Worm (Caenorhabditis elegans): Measurements from ENCODE around the gene trp-2.

The trp-2 gene

DNA sequence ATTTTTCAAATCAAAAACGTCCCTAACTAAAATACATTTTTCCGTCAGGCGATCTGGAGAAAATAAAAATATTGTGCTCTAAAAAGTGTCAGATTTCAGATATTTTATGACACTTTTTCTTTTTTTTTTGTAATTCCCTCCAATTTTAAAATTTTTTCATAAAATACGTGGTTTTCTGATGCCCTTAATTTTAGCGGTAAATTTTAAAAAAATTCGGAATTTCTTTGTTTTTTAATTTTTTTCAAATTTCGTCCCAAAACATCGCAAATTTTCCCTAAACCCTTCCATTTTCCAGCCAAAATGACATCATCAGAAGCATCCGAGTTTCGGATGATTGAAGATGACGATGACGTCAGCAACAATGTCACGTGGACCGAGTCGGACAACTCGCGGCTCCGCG, at the start of gene trp-2:
Gene trp-2 (plus strand): TSS at position 301 of the 400 bp plus-strand sequence.
- TF ChIP-seq rcor-1 (GFP tag; IDR thresholded peaks at IDR 0.05) (no peak), egl-44 (GFP tag; IDR thresholded peaks at IDR 0.05) (no peak), aptf-2 (GFP tag; conservative IDR thresholded peaks at IDR 0.05) (no peak), madf-8 (GFP tag; conservative IDR thresholded peaks at IDR 0.05) (no peak), dox-1 (GFP tag; IDR thresholded peaks at IDR 0.05) (no peak), F39B2.1 (GFP tag; IDR thresholded peaks at IDR 0.05) (no peak), K11D2.4 (GFP tag; IDR thresholded peaks at IDR 0.05) (no peak), Y95B8A.8 (GFP tag; IDR thresholded peaks at IDR 0.05) (no peak), hlh-12 (tag; optimal IDR thresholded peaks at IDR 0.05) (no peak)

DNA sequence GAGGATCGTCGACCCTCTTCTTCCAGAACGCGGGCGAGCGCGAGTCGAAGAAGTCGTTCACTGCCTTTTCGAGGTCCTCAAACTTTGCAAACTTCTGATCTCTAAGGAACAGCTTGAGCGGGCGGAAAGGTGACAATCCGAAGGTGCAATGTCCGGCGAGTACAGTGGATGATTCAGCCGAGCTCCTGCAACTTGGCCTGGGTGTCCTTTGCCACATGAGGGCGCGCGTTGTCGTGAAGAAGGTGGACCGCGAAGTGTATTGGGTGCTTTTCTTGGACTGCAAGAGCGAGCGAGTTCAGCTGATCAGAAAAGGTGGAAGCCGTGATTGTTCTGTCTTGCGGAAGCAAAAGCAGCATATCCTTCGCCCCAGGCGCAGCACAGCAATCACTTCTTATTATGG, 49.7 kb upstream of the trp-2 start:
- TF ChIP-seq rcor-1 (GFP tag; IDR thresholded peaks at IDR 0.05) (no peak), akir-1 (GFP tag; optimal IDR thresholded peaks at IDR 0.05) (no peak), Y53F4B.3 (GFP tag; IDR thresholded peaks at IDR 0.05) (no peak), zfh-2 (GFP tag; conservative IDR thresholded peaks at IDR 0.05) (peak; percentile 64)

DNA sequence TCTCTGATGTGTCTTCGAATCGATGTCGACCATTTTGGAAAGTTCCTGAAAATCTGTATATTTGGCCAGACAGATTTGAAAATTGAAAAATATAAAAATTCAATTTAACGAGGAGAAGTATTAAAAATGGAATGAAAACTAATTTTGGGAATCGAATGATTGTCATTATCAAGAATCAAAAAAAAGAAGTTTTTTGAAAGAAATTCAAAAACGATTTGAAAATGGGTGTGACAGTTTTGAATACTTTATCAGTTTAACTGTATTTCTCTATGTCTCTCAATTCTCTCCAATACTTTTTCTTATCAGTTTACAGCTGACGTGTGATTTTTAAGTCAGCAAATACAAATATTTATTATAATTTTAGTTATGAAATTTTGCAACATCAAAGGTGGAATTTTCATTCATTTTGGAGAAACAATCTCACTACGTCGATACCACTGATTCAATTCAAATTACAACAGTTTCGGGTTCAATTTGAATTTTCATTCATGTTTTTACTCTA, 48.2 kb upstream of the trp-2 start, which contains the start of gene fbxa-59:
Gene fbxa-59 (minus strand): TSS at position 51 of the 502 bp plus-strand sequence.
- peak; percentile 67 for TF ChIP-seq unc-62 (GFP tag; optimal IDR thresholded peaks at IDR 0.05)
- TF ChIP-seq let-607 (tag; optimal IDR thresholded peaks at IDR 0.05): peak in 1 of 2 experiments; percentile 2
- no peak for TF ChIP-seq rec-8 (tag; optimal IDR thresholded peaks at IDR 0.05)
- peak; percentile 55 for TF ChIP-seq nhr-80 (tag; optimal IDR thresholded peaks at IDR 0.05)
- peak; percentile 65; the same call in 1 of the 2 replicates for TF ChIP-seq cebp-1 (GFP tag; IDR thresholded peaks at IDR 0.05)
- peak; percentile 56 for TF ChIP-seq cebp-1 (tag; optimal IDR thresholded peaks at IDR 0.05)

DNA sequence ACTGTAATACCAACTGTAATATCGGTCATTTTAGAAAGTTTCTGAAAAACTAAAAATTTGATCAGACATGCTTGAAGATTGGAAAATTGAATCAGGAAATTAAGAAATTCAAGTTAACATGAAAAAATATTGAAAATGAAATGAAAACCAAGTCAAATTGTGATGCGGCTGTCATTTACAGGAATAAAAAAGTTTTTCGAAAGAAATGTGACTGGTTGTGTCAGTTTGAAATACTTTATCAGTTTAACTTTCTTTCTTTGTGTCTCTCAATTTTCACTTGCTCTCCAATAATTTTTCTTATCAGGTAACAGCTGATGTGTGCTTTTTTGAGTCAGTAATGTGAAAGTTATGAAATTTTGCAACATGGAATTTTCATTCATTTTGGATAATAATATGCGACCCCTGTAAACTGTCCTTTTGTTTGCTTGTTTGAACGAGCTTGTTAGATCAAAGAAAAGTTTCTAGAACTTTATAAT, 45.4 kb upstream of the trp-2 start, which contains the start of gene fbxa-60:
Gene fbxa-60 (minus strand): TSS at position 51 of the 476 bp plus-strand sequence.
- no peak for TF ChIP-seq unc-130 (GFP tag; optimal IDR thresholded peaks at IDR 0.05)
- peak; percentile 27 for TF ChIP-seq attf-5 (GFP tag; optimal IDR thresholded peaks at IDR 0.05)
- peak; percentile 60 for TF ChIP-seq unc-62 (GFP tag; optimal IDR thresholded peaks at IDR 0.05)
- peak; percentile 79 for TF ChIP-seq nhr-80 (tag; optimal IDR thresholded peaks at IDR 0.05)
- no peak for TF ChIP-seq Y67H2A.10 (GFP tag; conservative IDR thresholded peaks at IDR 0.05)
- peak; percentile 88 for TF ChIP-seq cebp-1 (GFP tag; IDR thresholded peaks at IDR 0.05)
- peak; percentile 78 for TF ChIP-seq cebp-1 (tag; optimal IDR thresholded peaks at IDR 0.05)

DNA sequence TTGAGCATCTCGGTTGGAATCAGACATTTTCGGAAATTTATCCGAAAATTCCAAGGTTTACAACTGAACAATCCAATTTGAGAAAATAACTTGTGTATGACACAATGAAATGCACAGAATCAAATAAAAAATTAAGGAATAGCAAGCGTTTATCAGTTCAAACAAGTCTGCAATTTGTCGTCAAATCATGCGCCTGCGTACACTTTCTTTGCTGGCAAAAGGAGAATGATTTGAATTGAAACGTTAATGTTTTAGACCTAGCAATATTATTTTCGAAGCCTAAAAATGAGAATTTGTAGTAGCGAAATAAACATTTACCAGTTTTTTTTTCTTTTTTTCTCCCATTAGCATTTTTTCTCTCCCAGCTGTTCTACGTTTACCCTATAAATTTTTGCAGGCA, 41.2 kb upstream of the trp-2 start, which contains the start of the genes fbxa-67 and fbxa-11:
Gene fbxa-67 (minus strand): TSS at position 199 of the 400 bp plus-strand sequence.
Gene fbxa-11 (plus strand): TSS at position 398 of the 400 bp plus-strand sequence.
- TF ChIP-seq unc-62 (GFP tag; optimal IDR thresholded peaks at IDR 0.05): no peak
- no peak for TF ChIP-seq dpl-1 (GFP tag; optimal IDR thresholded peaks at IDR 0.05)
- no peak for TF ChIP-seq mel-28 (tag; optimal IDR thresholded peaks at IDR 0.05; ENCODE audit: borderline replicate concordance)
- no peak for TF ChIP-seq K11D2.4 (GFP tag; IDR thresholded peaks at IDR 0.05)
- TF ChIP-seq snpc-1.3 (tag; optimal IDR thresholded peaks at IDR 0.05; ENCODE audit: insufficient read depth): no peak
- no peak for TF ChIP-seq nfyb-1 (GFP tag; IDR thresholded peaks at IDR 0.05)
- no peak for TF ChIP-seq pbrm-1 (GFP tag; IDR thresholded peaks at IDR 0.05)
- TF ChIP-seq ceh-79 (tag; optimal IDR thresholded peaks at IDR 0.05): no peak
- TF ChIP-seq ztf-22 (GFP tag; optimal IDR thresholded peaks at IDR 0.05): no peak

DNA sequence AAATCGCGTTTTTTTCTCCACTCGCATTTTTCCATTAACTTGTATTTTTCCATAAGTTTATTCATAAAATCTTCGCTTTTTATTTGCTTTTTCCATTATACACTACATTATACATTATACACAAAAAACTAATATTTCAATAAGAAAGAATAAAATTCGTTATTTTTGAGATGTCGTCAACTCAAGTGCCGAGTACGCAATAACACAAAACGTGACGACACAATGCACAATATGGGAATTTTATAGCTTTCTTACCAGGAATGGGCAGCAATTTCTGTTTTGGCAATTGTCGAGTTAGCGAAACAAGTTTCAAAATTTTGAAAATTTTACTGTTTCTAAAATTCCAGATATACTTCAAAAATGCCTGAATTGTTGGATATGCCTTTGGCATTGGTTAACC, 39.5 kb upstream of the trp-2 start, which contains the start of gene fbxa-10:
Gene fbxa-10 (plus strand): TSS at position 207 of the 400 bp plus-strand sequence.
- TF ChIP-seq sea-2 (GFP tag; IDR thresholded peaks at IDR 0.05) (no peak), die-1 (tag; optimal IDR thresholded peaks at IDR 0.05) (no peak), dox-1 (GFP tag; IDR thresholded peaks at IDR 0.05) (no peak), bed-2 (GFP tag; IDR thresholded peaks at IDR 0.05) (no peak), F57C9.4 (tag; optimal IDR thresholded peaks at IDR 0.05) (no peak), tbp1 (GFP tag; optimal IDR thresholded peaks at IDR 0.05) (no peak), zim-3 (tag; optimal IDR thresholded peaks at IDR 0.05) (no peak), attf-5 (GFP tag; optimal IDR thresholded peaks at IDR 0.05) (no peak), F37B4.10 (GFP tag; IDR thresholded peaks at IDR 0.05) (no peak), dpl-1 (GFP tag; optimal IDR thresholded peaks at IDR 0.05) (no peak), Y95B8A.8 (GFP tag; IDR thresholded peaks at IDR 0.05) (no peak), mel-28 (tag; optimal IDR thresholded peaks at IDR 0.05; ENCODE audit: borderline replicate concordance) (no peak)
